Fruit fly (Drosophila melanogaster) whole organism, larva: ENCODE results near the gene CG2202.
A peak's percentile ranks its signal among the peaks of the same experiment; 100 is the strongest.

Experiments used
- noc ChIP-seq: fragments of 200-800 bp; sonication (Bioruptor generic); optimal IDR thresholded peaks from 3 replicates; lab custom pipeline; 2019; ENCODE audit warnings: missing biosample characterization, mild to moderate bottlenecking, missing genetic modification characterization, moderate library complexity

Gene CG2202

dm6 chrX:10848565-10848964 lies at the start of gene CG2202:
Gene CG2202 (plus strand): TSS chrX:10848757.
- TF ChIP-seq noc: no peak

DNA sequence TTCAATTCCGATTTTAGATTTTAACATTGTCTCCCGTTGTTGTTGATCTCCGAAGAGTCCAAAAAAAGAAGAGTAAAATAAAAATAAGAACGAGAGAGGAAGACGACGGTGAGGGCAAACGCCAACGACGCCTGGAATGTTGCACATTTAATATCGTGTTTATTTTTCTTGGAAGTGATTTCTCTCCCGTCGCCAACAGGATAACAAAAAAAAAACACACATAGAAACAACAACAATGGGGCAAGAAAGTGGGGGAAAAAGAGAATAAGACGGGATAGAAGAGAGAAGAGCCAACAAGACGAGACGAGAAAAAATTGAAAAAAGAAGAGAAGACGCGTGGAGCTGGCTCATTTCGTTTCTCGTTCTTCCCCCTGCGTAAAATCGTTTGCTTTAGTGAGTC lies 47.5 kb upstream of the CG2202 start:
- TF ChIP-seq noc: no peak

dm6 chrX:10801827-10802456 lies 46.6 kb upstream of the CG2202 start:
- TF ChIP-seq noc: no peak

- no peak for TF ChIP-seq noc
Measured at dm6 chrX:10802457-10803378, 45.8 kb upstream of the CG2202 start.

DNA sequence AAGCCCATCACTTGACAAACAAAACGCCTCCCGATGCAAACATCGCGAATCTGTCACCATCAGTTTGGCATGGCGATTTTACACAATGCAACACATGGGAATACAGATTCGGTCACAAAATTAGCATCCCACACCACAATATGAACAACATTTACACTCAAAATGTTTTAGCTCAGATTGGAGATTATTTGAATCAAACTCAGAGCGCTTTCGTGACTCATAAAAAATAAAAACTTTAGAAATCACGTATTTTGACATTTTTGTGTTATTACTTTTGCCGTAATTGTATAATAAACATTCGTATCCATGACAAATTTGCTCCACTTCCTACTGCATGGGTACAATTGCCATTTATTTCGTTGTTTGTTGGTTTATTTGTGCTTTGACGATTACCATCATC lies 44.5 kb upstream of the CG2202 start:
- no peak for TF ChIP-seq noc

dm6 chrX:10805651-10806191 lies 42.8 kb upstream of the CG2202 start:
- peak; percentile 62 for TF ChIP-seq noc

DNA sequence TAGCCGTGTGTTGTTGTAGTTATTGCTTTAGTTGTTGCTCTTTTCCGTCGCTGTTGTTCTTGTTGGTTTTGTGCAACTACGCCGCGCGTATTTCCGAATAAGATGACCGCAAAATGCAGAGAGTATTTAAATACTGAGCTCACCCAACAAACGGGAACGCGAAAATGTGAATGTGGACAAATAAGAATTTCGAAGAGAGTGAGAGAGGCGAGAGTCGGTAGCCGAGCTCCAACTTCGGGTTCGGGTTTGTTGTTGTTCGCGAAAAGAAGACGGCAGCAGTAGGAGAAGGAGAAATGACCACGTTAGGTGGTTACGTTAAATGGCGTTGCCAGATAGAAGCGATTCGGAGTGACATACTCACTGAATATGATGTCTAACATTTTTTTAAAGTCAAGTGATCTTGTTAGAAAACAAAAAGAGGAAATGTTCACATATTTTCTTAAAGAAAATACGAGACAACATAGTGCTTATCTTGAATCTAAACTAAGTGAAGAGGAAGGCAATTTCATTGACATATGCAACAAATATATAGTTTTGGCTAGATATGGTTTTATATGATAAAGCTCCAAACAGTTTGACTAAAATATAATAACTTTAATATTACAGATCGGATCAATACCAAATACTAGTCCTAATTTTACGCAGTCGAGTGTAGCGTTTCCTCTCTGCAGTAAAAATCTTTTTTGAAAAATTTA lies 41.7 kb upstream of the CG2202 start:
- TF ChIP-seq noc: no peak

dm6 chrX:10808684-10809083 lies 39.9 kb upstream of the CG2202 start:
- TF ChIP-seq noc: no peak

dm6 chrX:10814113-10814512 lies 34.4 kb upstream of the CG2202 start:
- TF ChIP-seq noc: no peak

- TF ChIP-seq noc: no peak
Measured at dm6 chrX:10814832-10815372, 33.7 kb upstream of the CG2202 start.

dm6 chrX:10815511-10816080 lies 33.0 kb upstream of the CG2202 start:
- peak; percentile 18 for TF ChIP-seq noc

DNA sequence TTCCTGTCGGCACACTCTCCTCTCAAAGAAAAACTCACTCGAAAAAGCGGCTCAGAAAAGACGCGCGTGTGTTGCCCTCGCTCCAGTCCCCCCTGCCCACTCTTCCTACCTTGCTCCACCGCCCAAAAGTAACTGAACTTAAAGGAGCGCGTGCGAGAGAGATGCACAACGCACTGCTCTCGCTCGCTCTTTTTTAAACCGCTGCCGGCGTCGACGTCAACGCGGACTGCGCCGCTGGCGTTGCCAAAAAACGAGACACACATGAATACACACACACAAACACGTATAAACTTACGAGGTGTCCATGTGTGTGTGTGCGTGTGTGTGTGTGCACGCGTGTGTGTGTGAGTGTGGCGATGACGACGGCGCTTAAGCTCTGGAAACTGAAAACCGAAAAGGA lies 31.7 kb upstream of the CG2202 start:
- no peak for TF ChIP-seq noc

DNA sequence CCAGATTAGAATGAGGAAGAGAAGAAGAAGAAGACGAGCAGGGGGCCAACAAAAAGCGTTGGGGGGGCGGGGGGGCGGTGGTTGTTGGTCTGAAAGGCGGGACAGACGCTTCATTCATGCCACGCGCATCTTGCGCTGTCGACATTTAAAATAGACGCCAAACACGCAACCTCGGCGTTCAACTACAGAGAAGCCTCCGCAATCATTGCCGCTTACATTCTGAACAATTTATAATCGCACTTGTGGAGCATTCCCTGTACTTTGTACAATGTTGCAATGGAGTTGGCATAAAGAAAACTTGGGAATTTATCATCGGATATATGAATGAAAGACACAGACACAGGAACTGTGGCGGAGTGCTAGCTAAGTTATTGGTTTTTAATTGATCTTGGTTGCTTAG lies 27.8 kb upstream of the CG2202 start:
- TF ChIP-seq noc: no peak

dm6 chrX:10822096-10822495 lies 26.5 kb upstream of the CG2202 start:
- no peak for TF ChIP-seq noc

dm6 chrX:10822678-10823440 lies 25.7 kb upstream of the CG2202 start:
- peak; percentile 23 for TF ChIP-seq noc

DNA sequence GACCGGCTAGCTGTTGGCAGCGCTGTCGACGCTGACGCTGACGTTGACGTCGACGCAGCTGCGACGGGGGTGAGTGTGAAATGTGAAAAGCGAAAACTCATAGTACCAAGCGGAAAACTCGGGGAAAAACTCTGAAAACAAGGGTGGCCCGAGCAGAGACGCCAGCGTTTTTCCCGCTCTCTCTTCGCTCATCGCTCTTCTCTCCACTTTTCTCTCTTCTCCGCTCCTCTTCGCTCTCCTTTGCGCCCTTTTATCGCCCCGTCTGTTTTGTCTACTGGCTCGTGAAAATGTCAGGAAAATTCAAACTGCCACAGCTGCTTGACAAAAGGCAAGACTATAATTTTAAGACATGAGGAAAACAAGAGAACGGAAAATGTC lies 25.1 kb upstream of the CG2202 start:
- no peak for TF ChIP-seq noc
